Worm (Caenorhabditis elegans) whole organism, midembryonic: ENCODE measurements around the gene C54C6.5.

ENCODE experiments used
- T22C8.4 ChIP-seq: fragments of 200-800 bp; sonication (Bioruptor generic); IDR thresholded peaks from 2 replicates; pipeline ENCODE4 v1.3.6; 2022; ENCODE audit warnings: missing genetic modification characterization, missing compliant biosample characterization
- cog-1 ChIP-seq: sonication (generic microtip); optimal IDR thresholded peaks from 2 replicates; lab custom pipeline; 2016; ENCODE audit warnings: missing genetic modification characterization, missing compliant biosample characterization
- flt-1 ChIP-seq: fragments of 200-800 bp; sonication (Bioruptor generic); IDR thresholded peaks from 2 replicates; pipeline ENCODE4 v1.3.6; 2022; ENCODE audit warnings: missing genetic modification characterization, missing compliant biosample characterization
- klf-2 ChIP-seq: fragments of 200-800 bp; sonication (Bioruptor generic); conservative IDR thresholded peaks from 2 replicates; pipeline ENCODE4 v1.3.6; 2022; ENCODE audit warnings: missing genetic modification reagents, missing genetic modification characterization, missing compliant biosample characterization
- tab-1 ChIP-seq: fragments of 200-800 bp; sonication (Bioruptor generic); IDR thresholded peaks from 2 replicates; pipeline ENCODE4 v1.3.6; 2022; ENCODE audit warnings: missing genetic modification characterization, missing compliant biosample characterization
- ztf-23 ChIP-seq: fragments of 200-800 bp; sonication (Bioruptor generic); IDR thresholded peaks from 2 replicates; pipeline ENCODE4 v1.3.6; 2022; ENCODE audit warnings: missing genetic modification reagents, missing genetic modification characterization, missing compliant biosample characterization
- ztf-29 ChIP-seq: fragments of 200-800 bp; sonication (Bioruptor generic); IDR thresholded peaks from 2 replicates; pipeline ENCODE4 v1.3.6; 2022; ENCODE audit warnings: missing genetic modification reagents, missing genetic modification characterization, missing compliant biosample characterization

ce11 chrIII:3529744-3530208 lies 19.9 kb downstream of the C54C6.5 start, which contains the start of gene pitp-1:
- no peak for TF ChIP-seq flt-1 (GFP tag; lab: Robert Waterston, UW)
- no peak for TF ChIP-seq T22C8.4 (GFP tag; lab: Robert Waterston, UW)
- TF ChIP-seq cog-1 (tag; lab: Kevin White, UChicago), result no peak
- no peak for TF ChIP-seq ztf-23 (GFP tag; lab: Robert Waterston, UW)
- TF ChIP-seq klf-2 (GFP tag; lab: Robert Waterston, UW), result no peak
- no peak for TF ChIP-seq ztf-29 (GFP tag; lab: Robert Waterston, UW)
- TF ChIP-seq tab-1, result no peak
